Worm (Caenorhabditis elegans): Measurements from ENCODE around the gene K02E11.7.
"Not testable (repeated sequence)": the region's sequence is repeated elsewhere in the genome, so short reads cannot be mapped to it uniquely, and the experiment has no call there.

Gene K02E11.7

DNA sequence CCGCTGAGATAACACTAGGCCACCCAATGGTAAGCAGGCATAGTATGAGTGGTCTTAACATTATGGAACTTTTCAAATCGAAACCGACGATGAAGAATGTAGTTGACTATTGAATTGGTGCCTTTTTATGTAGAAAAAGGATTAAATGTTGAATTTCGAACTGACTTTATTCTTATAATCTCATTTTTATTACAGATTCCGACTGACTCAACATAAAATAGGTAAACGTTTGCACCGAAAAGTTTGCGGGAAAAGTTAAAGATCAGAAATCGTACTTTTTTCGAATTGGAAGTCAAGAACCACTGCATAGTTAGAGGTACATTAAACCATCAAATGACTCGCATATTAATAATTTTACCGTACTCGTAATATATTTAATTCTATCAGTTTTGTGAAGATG is at the start of gene K02E11.7:
TSS of gene K02E11.7 (minus strand) at position 101 of the 400 bp plus-strand sequence.
- TF ChIP-seq unc-62 (GFP tag; optimal IDR thresholded peaks at IDR 0.05) = no peak

DNA sequence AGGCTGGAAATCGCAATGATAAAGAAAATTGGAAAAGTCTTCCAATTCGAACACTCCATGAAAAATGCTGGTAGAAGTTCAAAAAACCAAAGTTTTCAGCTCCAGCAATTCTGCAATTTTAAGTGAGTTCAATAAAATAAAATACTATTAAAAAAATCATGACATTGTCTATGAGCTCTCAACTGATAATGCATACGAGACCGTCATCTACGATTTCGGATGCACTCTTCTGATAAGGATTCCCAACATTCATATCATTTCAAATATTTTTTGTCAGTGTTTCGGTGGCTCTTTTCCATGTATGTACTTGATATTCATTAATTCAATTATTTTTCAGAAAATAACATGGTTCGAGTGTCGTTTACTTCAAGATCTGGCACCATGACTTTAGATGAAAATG is 47.0 kb upstream of the K02E11.7 start, which contains the start of gene F14D7.6:
TSS of gene F14D7.6 (plus strand) at position 338 of the 400 bp plus-strand sequence.
- no peak for TF ChIP-seq unc-62 (GFP tag; optimal IDR thresholded peaks at IDR 0.05)

DNA sequence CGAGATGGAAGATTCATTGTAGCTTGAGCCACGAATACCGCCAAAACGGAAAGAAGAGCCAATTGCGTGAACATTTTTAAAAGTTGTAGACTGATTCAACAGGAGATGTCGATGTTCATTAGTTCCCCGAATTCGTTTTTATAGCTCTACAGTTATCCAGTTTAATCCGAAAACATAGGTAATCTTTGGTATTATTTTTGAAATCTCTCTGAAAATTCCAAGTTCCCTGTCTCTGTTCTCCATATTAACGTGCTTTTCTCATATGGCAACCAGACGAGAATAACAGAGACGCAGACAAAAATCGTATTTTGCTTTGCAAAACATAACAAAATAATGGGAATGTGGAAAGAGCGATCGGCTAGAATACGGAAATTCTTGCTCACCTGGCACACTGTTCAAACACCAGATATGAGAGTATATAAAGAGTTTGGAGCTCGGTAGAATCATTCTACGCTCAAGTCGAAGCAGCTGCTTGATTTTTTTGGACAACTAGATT is 45.5 kb upstream of the K02E11.7 start, which contains the start of the genes spig-3 and F14D7.12:
TSS of gene spig-3 (minus strand) at position 101 of the 496 bp plus-strand sequence.
TSS of gene F14D7.12 (plus strand) at position 446 of the 496 bp plus-strand sequence.
- no peak for TF ChIP-seq unc-62 (GFP tag; optimal IDR thresholded peaks at IDR 0.05)

DNA sequence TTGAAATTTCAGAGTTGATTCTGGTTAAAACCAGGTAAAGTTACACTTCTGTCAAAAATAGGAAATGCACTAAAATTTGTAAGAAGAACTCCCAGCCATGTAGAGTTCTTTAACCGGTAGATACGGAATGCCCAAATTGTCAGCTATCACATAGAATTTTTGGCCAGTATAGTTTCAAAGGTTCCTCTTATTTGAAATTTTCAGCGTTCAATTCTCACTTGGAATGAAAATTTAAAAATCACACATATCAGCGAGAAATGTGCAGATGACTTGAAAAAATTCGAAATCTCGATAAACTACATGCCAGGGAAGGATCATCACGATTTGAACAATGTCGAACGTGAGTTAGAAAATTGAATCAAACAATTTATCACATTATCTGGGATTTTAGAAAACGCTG is 42.4 kb upstream of the K02E11.7 start, which contains the start of gene F14D7.3:
TSS of gene F14D7.3 (plus strand) at position 301 of the 400 bp plus-strand sequence.
- TF ChIP-seq unc-62 (GFP tag; optimal IDR thresholded peaks at IDR 0.05) = no peak

DNA sequence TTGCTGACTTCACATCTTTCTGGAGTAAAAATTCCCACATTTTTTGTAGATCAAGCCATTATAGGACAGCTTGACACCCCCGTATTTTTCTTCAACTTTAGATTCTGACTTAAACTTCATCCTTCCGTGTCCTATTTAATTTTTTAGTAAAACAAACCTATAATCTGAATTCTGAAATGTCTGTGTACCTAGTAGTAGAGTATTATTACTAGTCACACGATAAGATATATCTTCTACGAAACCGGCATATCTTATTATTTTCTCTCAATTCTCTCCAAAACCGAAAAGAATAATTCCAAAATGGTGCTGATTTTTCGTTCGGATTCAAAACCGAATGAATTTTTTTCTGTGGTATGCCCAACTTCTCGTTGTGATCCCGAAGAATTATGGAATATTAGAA is 40.3 kb upstream of the K02E11.7 start, which contains the start of gene F14D7.9:
TSS of gene F14D7.9 (plus strand) at position 301 of the 400 bp plus-strand sequence.
- no peak for TF ChIP-seq unc-62 (GFP tag; optimal IDR thresholded peaks at IDR 0.05)

DNA sequence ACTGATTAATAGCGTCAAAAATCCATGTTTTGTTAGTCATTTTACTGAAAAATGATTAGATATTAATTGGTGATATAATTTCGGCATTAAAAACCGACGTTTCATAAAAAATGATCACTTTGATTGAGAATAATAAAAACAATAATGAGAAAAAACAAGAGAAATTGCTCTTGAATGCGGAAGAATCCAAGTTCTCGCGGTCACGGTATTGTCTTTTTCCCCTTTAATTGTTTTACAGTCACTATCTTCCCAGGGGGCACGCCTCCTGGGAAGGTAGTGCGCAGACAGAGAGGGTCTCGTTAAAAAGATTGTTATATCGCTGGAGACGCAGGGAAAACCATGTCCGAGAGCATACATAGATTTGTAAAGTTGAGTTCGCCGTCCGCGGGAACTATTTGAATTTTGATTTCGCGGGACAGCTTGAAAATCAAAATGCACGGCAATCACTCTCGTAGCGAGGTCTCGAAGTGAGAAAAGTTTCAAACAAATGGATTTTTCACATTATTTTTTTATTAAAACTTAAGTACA is 39.6 kb upstream of the K02E11.7 start, which contains the start of gene F14D7.2:
TSS of gene F14D7.2 (minus strand) at position 51 of the 528 bp plus-strand sequence.
- no peak for TF ChIP-seq unc-62 (GFP tag; optimal IDR thresholded peaks at IDR 0.05)

DNA sequence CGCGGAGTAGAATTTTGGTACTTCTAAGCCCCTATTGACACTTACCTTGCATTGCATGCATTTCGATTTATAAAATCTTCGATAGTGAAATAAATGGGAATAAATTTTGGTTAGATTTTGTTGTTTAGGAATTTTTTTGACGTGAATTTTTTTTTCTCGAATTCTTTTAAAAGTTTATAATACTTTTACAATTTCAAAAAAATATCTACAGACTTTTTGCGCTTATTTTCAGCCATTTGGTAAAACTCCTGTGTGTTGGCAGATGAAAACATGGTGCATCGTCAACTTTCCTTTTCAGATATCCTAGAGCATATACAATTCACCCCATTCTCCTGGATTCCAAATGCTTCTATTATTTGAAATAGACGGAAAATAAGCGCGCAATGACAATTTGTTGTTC is 36.5 kb upstream of the K02E11.7 start, which contains the start of gene F14D7.18:
TSS of gene F14D7.18 (minus strand) at position 101 of the 400 bp plus-strand sequence.
- TF ChIP-seq unc-62 (GFP tag; optimal IDR thresholded peaks at IDR 0.05) = no peak

DNA sequence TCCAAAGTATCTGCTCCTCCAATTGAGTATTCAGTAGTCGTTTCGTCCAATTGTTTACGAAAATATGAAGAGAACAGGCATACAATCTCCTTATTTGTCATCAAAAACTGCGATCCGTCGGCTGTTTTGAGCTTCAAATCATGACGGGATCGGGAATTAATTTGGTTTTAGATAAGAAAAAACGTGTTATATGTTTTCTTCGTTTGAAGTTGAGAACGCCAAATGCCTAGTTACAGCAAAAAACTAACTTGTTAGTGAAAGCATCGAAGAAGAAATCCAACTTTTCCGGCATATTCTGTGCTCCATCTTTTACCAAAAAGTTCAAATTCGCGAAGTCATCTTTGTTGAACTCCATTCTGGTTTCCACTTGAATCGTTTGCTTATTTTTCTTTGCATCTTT is 35.2 kb upstream of the K02E11.7 start, which contains the start of gene F14D7.1:
TSS of gene F14D7.1 (minus strand) at position 101 of the 400 bp plus-strand sequence.
- TF ChIP-seq unc-62 (GFP tag; optimal IDR thresholded peaks at IDR 0.05) = no peak

DNA sequence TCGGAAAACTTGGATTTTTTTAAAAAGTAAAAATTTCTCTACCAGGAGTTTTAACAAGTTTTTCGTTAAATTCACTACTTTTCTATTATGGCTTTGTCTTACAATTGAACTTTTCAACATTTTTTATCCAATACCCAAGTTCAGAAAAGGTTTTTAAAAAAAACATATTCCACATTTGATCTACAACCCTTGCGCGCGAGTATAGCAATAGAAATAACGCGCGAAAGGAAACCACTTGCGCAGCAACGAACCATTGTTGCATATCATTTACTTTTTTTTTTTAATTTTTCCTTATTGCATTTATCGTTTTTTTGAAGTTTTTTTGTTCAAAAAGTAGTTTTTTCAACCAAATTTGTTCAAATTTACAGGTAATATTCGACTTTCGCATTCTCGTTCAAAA is 31.7 kb upstream of the K02E11.7 start, which contains the start of gene F40G12.11:
TSS of gene F40G12.11 (plus strand) at position 369 of the 400 bp plus-strand sequence.
- no peak for TF ChIP-seq unc-62 (GFP tag; optimal IDR thresholded peaks at IDR 0.05)

DNA sequence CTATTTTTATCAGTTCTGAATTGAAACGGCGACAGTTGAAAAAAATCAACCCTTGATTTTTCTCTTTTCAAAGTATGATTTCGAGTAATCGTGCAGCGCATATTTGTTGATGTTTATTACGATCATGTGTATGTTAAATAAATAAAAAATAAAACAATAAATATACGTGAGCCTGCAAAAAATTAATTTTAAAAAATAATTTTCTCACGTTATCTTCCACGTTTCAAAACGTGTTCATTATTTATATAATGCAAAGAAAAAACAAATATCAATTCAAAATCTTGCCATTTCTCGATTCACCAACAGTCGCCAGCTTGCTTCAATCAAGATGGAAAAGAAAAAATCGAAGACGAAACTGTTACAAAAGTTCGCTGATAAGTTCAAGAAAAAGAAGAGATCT is 29.1 kb upstream of the K02E11.7 start, which contains the start of gene F40G12.10:
TSS of gene F40G12.10 (plus strand) at position 301 of the 400 bp plus-strand sequence.
- TF ChIP-seq unc-62 (GFP tag; optimal IDR thresholded peaks at IDR 0.05) = no peak

DNA sequence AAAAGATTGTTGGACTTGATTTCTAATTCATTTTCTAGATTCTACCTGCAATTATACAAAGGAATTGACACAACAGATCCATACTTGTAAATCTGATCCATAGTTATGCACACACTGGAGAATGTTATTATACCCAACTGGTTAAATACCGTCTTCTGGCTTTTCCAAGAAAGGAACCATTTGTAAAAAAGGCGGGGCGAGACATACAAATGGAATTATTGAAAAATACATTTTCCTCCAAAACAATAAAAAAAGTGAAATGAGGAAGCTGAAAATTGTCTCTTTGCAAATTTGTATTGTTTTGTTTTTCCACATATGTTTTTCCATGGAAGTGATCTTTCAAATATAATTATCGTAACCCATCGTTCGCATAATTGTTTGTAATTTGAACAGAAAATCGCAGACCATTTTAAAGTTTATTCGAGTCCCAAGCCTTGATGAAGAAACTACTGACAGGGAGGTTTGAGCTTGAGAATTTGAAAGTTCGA is 28.1 kb upstream of the K02E11.7 start, which contains the start of the genes srt-74 and F40G12.9:
TSS of gene srt-74 (minus strand) at position 101 of the 488 bp plus-strand sequence.
TSS of gene F40G12.9 (plus strand) at position 438 of the 488 bp plus-strand sequence.
- no peak for TF ChIP-seq unc-62 (GFP tag; optimal IDR thresholded peaks at IDR 0.05)

DNA sequence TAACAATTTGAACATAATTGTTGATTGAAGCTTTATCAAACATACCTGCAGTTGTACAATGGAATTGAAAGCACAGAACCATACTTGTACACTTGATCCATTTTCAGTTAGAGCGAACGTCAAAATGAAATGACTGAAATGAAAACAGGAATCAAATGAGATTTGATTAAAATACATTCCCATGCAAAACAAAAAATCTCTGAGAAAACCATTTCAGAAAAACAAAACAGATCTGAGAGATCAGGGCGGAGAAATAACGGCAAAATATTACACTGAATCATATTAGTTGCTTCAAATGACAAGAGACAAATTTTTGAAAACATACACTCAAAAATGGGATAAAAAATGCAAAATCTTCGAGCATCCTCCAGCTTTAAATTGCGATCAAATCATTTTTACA is 25.7 kb upstream of the K02E11.7 start, which contains the start of gene srt-33:
TSS of gene srt-33 (minus strand) at position 101 of the 400 bp plus-strand sequence.
- no peak for TF ChIP-seq unc-62 (GFP tag; optimal IDR thresholded peaks at IDR 0.05)

DNA sequence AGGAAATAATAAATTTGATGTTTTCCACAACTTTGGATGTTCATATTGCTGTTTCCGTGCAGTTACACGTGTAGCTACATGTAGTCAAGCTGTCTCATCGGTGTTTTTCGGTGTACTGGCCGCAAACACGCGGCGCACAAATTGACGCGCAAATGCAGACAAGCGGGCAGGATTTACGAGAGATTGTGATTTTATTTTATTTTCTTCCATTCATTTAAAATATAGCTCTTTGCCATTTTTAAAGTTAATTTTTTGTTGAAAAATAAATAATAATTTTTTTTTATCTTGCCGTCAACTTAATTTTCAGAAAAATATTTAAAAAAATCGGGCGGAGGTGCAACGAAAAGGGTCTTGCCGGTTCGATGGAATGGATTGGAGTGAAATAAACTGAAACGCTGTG is 20.1 kb upstream of the K02E11.7 start, which contains the start of gene F40G12.7:
TSS of gene F40G12.7 (plus strand) at position 301 of the 400 bp plus-strand sequence.
- TF ChIP-seq unc-62 (GFP tag; optimal IDR thresholded peaks at IDR 0.05) = not testable (repeated sequence)

DNA sequence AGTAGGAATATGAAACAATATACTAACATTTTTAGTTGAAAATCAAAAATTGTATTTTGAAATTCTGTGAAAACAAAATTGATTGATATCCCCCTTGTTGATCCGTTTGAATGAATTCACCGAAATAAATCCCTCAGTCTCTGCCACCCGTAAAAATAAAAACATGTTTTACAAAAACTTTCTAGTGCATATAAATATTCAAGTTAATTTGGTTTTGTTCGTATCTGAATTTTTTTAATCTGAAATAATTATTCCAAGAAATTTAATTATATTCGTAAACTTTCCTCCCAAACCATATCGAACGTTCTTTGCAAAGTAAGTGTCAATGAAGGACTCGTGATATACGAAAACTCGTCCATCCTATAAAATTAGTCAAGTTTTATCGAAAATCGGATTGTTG is 18.9 kb upstream of the K02E11.7 start, which contains the start of gene F40G12.6:
TSS of gene F40G12.6 (minus strand) at position 101 of the 400 bp plus-strand sequence.
- no peak for TF ChIP-seq unc-62 (GFP tag; optimal IDR thresholded peaks at IDR 0.05)

DNA sequence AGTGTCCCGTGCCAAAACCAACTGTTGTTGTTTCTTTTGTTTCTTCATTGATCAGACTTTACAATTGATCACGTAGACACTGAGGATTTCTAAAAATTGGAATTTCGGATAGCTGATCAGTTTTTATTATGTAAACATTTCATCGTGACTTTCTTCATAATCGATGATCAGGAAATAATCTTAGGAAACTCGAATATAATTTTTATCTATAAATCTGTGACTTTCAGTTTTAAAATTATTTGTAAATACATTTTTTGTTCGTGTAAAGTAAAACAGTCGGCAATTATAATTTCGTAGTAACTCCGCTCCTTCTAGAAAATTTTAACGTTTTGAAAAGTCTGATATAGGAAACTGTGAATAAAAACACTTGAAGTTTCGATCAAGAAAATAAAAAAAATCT is 16.6 kb upstream of the K02E11.7 start, which contains the start of gene F40G12.5:
TSS of gene F40G12.5 (minus strand) at position 101 of the 400 bp plus-strand sequence.
- no peak for TF ChIP-seq unc-62 (GFP tag; optimal IDR thresholded peaks at IDR 0.05)

DNA sequence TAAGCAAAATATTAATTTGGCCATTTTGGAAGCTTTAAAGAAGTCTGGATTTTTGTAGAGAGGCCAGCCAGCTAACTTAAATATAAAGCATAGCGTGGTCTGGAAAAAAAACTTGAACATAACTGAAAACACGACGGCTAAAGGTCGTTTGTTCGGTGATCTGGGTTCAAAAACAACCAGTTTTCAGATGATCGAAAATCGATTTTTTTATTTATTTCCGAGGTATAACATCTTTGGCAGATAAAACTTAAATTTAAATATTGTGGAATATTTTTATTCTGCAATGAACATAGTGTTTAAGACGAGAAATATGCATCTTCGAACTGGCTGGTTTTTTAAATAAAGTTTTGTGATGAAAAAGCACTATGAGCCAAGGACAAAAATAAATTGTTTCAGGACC is 14.5 kb upstream of the K02E11.7 start, which contains the start of gene F40G12.4:
TSS of gene F40G12.4 (minus strand) at position 101 of the 400 bp plus-strand sequence.
- TF ChIP-seq unc-62 (GFP tag; optimal IDR thresholded peaks at IDR 0.05) = no peak
